Worm (Caenorhabditis elegans) whole organism, L1 larva: ENCODE data around the gene Y42G9A.2.

Experiments
- C16A3.4 ChIP-seq: fragments of 150-350 bp; optimal IDR thresholded peaks from 2 replicates; lab custom pipeline; 2014; ENCODE audit warnings: missing biosample characterization, missing genetic modification characterization
- aha-1 ChIP-seq: fragments of 150-350 bp; optimal IDR thresholded peaks from 2 replicates; lab custom pipeline; 2014; ENCODE audit warnings: missing biosample characterization, missing genetic modification characterization
- aly-2 ChIP-seq: fragments of 150-350 bp; optimal IDR thresholded peaks from 2 replicates; lab custom pipeline; 2014; ENCODE audit warnings: missing biosample characterization, missing genetic modification characterization
- blmp-1 ChIP-seq: fragments of 150-350 bp; optimal IDR thresholded peaks from 2 replicates; lab custom pipeline; 2014; ENCODE audit warnings: missing biosample characterization, missing genetic modification characterization
- ceh-63 ChIP-seq: fragments of 200-800 bp; sonication (Bioruptor generic); optimal IDR thresholded peaks from 2 replicates; lab custom pipeline; 2018; ENCODE audit warnings: mild to moderate bottlenecking, missing genetic modification characterization, missing compliant biosample characterization
- ceh-82 ChIP-seq, 3 experiments: fragments of 150-350 bp in 1 of 3; sonication (generic microtip) in 2 of 3; optimal IDR thresholded peaks; 2 replicates each; lab custom pipeline; 2014 to 2017; ENCODE audit warnings: missing biosample characterization in 3 of 3, missing genetic modification characterization in 3 of 3
- ceh-88 ChIP-seq: fragments of 200-800 bp; sonication (Bioruptor generic); IDR thresholded peaks from 2 replicates; pipeline ENCODE4 v1.3.6; 2022; ENCODE audit warnings: missing genetic modification characterization, missing compliant biosample characterization
- ceh-90 ChIP-seq: sonication (generic microtip); optimal IDR thresholded peaks from 2 replicates; lab custom pipeline; 2016; ENCODE audit warnings: missing genetic modification characterization, missing compliant biosample characterization
- dpl-1 ChIP-seq, 3 experiments: fragments of 150-350 bp in 2 of 3; sonication (generic microtip) in 1 of 3; optimal IDR thresholded peaks; 2 replicates each; lab custom pipeline; 2014 to 2017; ENCODE audit warnings: missing biosample characterization in 3 of 3, missing genetic modification characterization in 3 of 3, missing genetic modification reagents in 3 of 3
- dsc-1 ChIP-seq: sonication (generic microtip); optimal IDR thresholded peaks from 2 replicates; lab custom pipeline; 2016; ENCODE audit warnings: mild to moderate bottlenecking, missing genetic modification characterization, missing compliant biosample characterization
- efl-1 ChIP-seq, 4 experiments: fragments of 150-350 bp; optimal IDR thresholded peaks in 3 of 4; peaks in 1 of 4; 1 replicate in 1 of 4; 2 replicates in 3 of 4; lab custom pipeline; 2014; ENCODE audit warnings: missing biosample characterization in 2 of 4, missing genetic modification characterization in 2 of 4, missing genetic modification reagents in 2 of 4
- elt-2 ChIP-seq: sonication (generic microtip); optimal IDR thresholded peaks from 2 replicates; lab custom pipeline; 2016; ENCODE audit warnings: missing genetic modification characterization, mild to moderate bottlenecking, inconsistent platforms, missing compliant biosample characterization, missing genetic modification reagents
- elt-3 ChIP-seq, 6 experiments: fragments of 150-350 bp in 1 of 6; sonication (generic microtip); optimal IDR thresholded peaks; 2 replicates each; lab custom pipeline; 2017 to 2018; ENCODE audit warnings: missing biosample characterization in 6 of 6, missing genetic modification characterization in 6 of 6, inconsistent platforms in 1 of 6
- fos-1 ChIP-seq: fragments of 150-350 bp; optimal IDR thresholded peaks from 2 replicates; lab custom pipeline; 2014; ENCODE audit warnings: missing biosample characterization, missing genetic modification characterization
- grh-1 ChIP-seq: fragments of 200-800 bp; sonication (Bioruptor generic); IDR thresholded peaks from 2 replicates; pipeline ENCODE4 v1.3.6; 2022; ENCODE audit warnings: missing genetic modification reagents, missing genetic modification characterization, missing compliant biosample characterization
- hlh-4 ChIP-seq: sonication (generic microtip); optimal IDR thresholded peaks from 2 replicates; lab custom pipeline; 2016; ENCODE audit warnings: mild to moderate bottlenecking, missing genetic modification characterization, missing compliant biosample characterization
- irx-1 ChIP-seq: sonication (generic microtip); optimal IDR thresholded peaks from 2 replicates; lab custom pipeline; 2016; ENCODE audit warnings: missing genetic modification characterization, missing compliant biosample characterization
- lin-14 ChIP-seq: fragments of 200-800 bp; sonication (Bioruptor generic); optimal IDR thresholded peaks from 2 replicates; lab custom pipeline; 2018; ENCODE audit warnings: mild to moderate bottlenecking, missing genetic modification characterization, moderate library complexity, missing compliant biosample characterization
- lin-35 ChIP-seq, 2 experiments: fragments of 150-350 bp; optimal IDR thresholded peaks; 2 replicates each; lab custom pipeline; 2014; ENCODE audit warnings: missing biosample characterization in 2 of 2, missing genetic modification characterization in 2 of 2, missing genetic modification reagents in 2 of 2
- lin-39 ChIP-seq: fragments of 150-350 bp; optimal IDR thresholded peaks from 2 replicates; lab custom pipeline; 2014; ENCODE audit warnings: missing biosample characterization, missing genetic modification reagents, missing genetic modification characterization
- lsy-2 ChIP-seq, 2 experiments: fragments of 150-350 bp; optimal IDR thresholded peaks; 2 replicates each; lab custom pipeline; 2014; ENCODE audit warnings: missing biosample characterization in 2 of 2, missing genetic modification characterization in 2 of 2
- mdl-1 ChIP-seq, 2 experiments: fragments of 150-350 bp; optimal IDR thresholded peaks; 2 replicates each; lab custom pipeline; 2014 to 2017; ENCODE audit warnings: missing biosample characterization in 2 of 2, missing genetic modification characterization in 2 of 2, inconsistent platforms in 1 of 2
- mep-1 ChIP-seq: fragments of 150-350 bp; optimal IDR thresholded peaks from 2 replicates; lab custom pipeline; 2014; ENCODE audit warnings: missing biosample characterization, missing genetic modification characterization
- nhr-12 ChIP-seq: sonication (generic microtip); optimal IDR thresholded peaks from 2 replicates; lab custom pipeline; 2017; ENCODE audit warnings: missing biosample characterization, missing genetic modification characterization
- nhr-20 ChIP-seq: sonication (generic microtip); optimal IDR thresholded peaks from 2 replicates; lab custom pipeline; 2016; ENCODE audit warnings: mild to moderate bottlenecking, missing genetic modification characterization, missing compliant biosample characterization
- nhr-71 ChIP-seq: sonication (generic microtip); optimal IDR thresholded peaks from 2 replicates; lab custom pipeline; 2016; ENCODE audit warnings: mild to moderate bottlenecking, missing genetic modification characterization, moderate library complexity, missing compliant biosample characterization
- nhr-84 ChIP-seq: sonication (generic microtip); optimal IDR thresholded peaks from 2 replicates; lab custom pipeline; 2017; ENCODE audit warnings: missing biosample characterization, missing genetic modification characterization
- nhr-85 ChIP-seq: sonication (generic microtip); peaks from one replicate; lab custom pipeline; 2016; ENCODE audit warnings: missing genetic modification characterization, inconsistent platforms, missing compliant biosample characterization
- nhr-90 ChIP-seq: sonication (generic microtip); optimal IDR thresholded peaks from 2 replicates; lab custom pipeline; 2016; ENCODE audit warnings: mild to moderate bottlenecking, missing genetic modification characterization, missing compliant biosample characterization; ENCODE audit not compliant: poor library complexity
- pag-3 ChIP-seq: sonication (generic microtip); optimal IDR thresholded peaks from 2 replicates; lab custom pipeline; 2017; ENCODE audit warnings: missing genetic modification characterization, mild to moderate bottlenecking, missing compliant biosample characterization, antibody characterized with exemption, borderline replicate concordance; ENCODE audit not compliant: insufficient read depth
- pax-3 ChIP-seq: fragments of 200-800 bp; sonication (Bioruptor generic); optimal IDR thresholded peaks from 2 replicates; lab custom pipeline; 2018; ENCODE audit warnings: mild to moderate bottlenecking, missing genetic modification characterization, moderate library complexity, missing compliant biosample characterization
- pqm-1 ChIP-seq: sonication (generic microtip); optimal IDR thresholded peaks from 3 replicates; lab custom pipeline; 2017; ENCODE audit warnings: missing biosample characterization, missing genetic modification characterization
- rnt-1 ChIP-seq: sonication (generic microtip); optimal IDR thresholded peaks from 2 replicates; lab custom pipeline; 2016; ENCODE audit warnings: mild to moderate bottlenecking, missing genetic modification characterization, moderate library complexity, missing compliant biosample characterization
- skn-1 ChIP-seq: fragments of 150-350 bp; optimal IDR thresholded peaks from 2 replicates; lab custom pipeline; 2014; ENCODE audit warnings: missing biosample characterization, missing genetic modification characterization
- sox-4 ChIP-seq: sonication (generic microtip); optimal IDR thresholded peaks from 2 replicates; lab custom pipeline; 2016; ENCODE audit warnings: missing genetic modification characterization, missing compliant biosample characterization
- sptf-1 ChIP-seq: fragments of 150-350 bp; optimal IDR thresholded peaks from 2 replicates; lab custom pipeline; 2014; ENCODE audit warnings: missing biosample characterization, missing genetic modification characterization
- sup-37 ChIP-seq: fragments of 200-800 bp; sonication (Bioruptor generic); optimal IDR thresholded peaks from 2 replicates; lab custom pipeline; 2018; ENCODE audit warnings: mild to moderate bottlenecking, missing genetic modification characterization, missing compliant biosample characterization
- swsn-7 ChIP-seq: sonication (generic microtip); optimal IDR thresholded peaks from 2 replicates; lab custom pipeline; 2016; ENCODE audit warnings: missing genetic modification characterization, missing compliant biosample characterization
- tbx-2 ChIP-seq: sonication (generic microtip); optimal IDR thresholded peaks from 2 replicates; lab custom pipeline; 2016; ENCODE audit warnings: missing genetic modification characterization, missing compliant biosample characterization
- unc-30 ChIP-seq: sonication (generic microtip); optimal IDR thresholded peaks from 2 replicates; lab custom pipeline; 2017; ENCODE audit warnings: missing biosample characterization, missing genetic modification characterization
- unc-62 ChIP-seq: fragments of 150-350 bp; optimal IDR thresholded peaks from 2 replicates; lab custom pipeline; 2014; ENCODE audit warnings: missing biosample characterization, missing genetic modification reagents, missing genetic modification characterization
- unc-98 ChIP-seq: fragments of 200-800 bp; sonication (Bioruptor generic); IDR thresholded peaks from 2 replicates; pipeline ENCODE4 v1.3.6; 2022; ENCODE audit warnings: missing genetic modification characterization, missing compliant biosample characterization
- vab-15 ChIP-seq: sonication (generic microtip); optimal IDR thresholded peaks from 2 replicates; lab custom pipeline; 2017; ENCODE audit warnings: missing genotype, mild to moderate bottlenecking, missing genetic modification characterization, missing compliant biosample characterization
- xbp-1 ChIP-seq: sonication (generic microtip); optimal IDR thresholded peaks from 2 replicates; lab custom pipeline; 2016; ENCODE audit warnings: missing genetic modification characterization, missing compliant biosample characterization
- ztf-11 ChIP-seq, 2 experiments: sonication (generic microtip); optimal IDR thresholded peaks; 2 replicates each; lab custom pipeline; 2016 to 2017; ENCODE audit warnings: missing genetic modification characterization in 2 of 2, missing biosample characterization in 1 of 2, missing compliant biosample characterization in 1 of 2

Y42G9A.2 gene

ce11 chrIII:6166634-6167033, 18.6 kb downstream of the Y42G9A.2 start:
- TF ChIP-seq swsn-7 (no peak), sup-37 (GFP tag; lab: Kevin White, UChicago) (no peak), unc-30 (no peak), tbx-2 (tag; lab: Kevin White, UChicago) (no peak), elt-2 (no peak), dpl-1 (GFP tag; optimal IDR thresholded peaks at IDR 0.05; lab: Kevin White, UChicago) (no peak), lsy-2 (tag; optimal IDR thresholded peaks at IDR 0.05; lab: Kevin White, UChicago) (no peak), vab-15 (tag; lab: Kevin White, UChicago) (no peak), nhr-71 (no peak)

- no peak for TF ChIP-seq efl-1 (optimal IDR thresholded peaks at IDR 0.05; lab: Kevin White, UChicago)
- peak in 1 of 2 experiments; percentile 26 for TF ChIP-seq efl-1 (GFP tag; optimal IDR thresholded peaks at IDR 0.05 in 1 of 2; lab: Kevin White, UChicago)
- peak; percentile 8 for TF ChIP-seq lin-14
- peak in 1 of 2 experiments; percentile 45 for TF ChIP-seq lin-35 (GFP tag; optimal IDR thresholded peaks at IDR 0.05; lab: Kevin White, UChicago)
- TF ChIP-seq irx-1 (tag; lab: Kevin White, UChicago): no peak
- TF ChIP-seq C16A3.4 (tag; lab: Kevin White, UChicago): peak; percentile 1
- peak; percentile 7 for TF ChIP-seq mep-1 (tag; lab: Kevin White, UChicago)
Measured at ce11 chrIII:6168497-6169227, 20.7 kb downstream of the Y42G9A.2 start, which contains the start of gene efk-1. efk-1 (minus strand) TSS chrIII:6168547.

ce11 chrIII:6170038-6170437, 22.1 kb downstream of the Y42G9A.2 start:
- TF ChIP-seq irx-1 (tag; lab: Kevin White, UChicago): no peak
- TF ChIP-seq lin-14: peak; percentile 84
- no peak for TF ChIP-seq sox-4 (tag; lab: Kevin White, UChicago)
- TF ChIP-seq aha-1: no peak
- peak in 2 of 3 experiments; percentile 5 to 67 for TF ChIP-seq ceh-82 (tag; optimal IDR thresholded peaks at IDR 0.05; lab: Kevin White, UChicago)
- TF ChIP-seq unc-98 (GFP tag; lab: Robert Waterston, UW): no peak
- no peak for TF ChIP-seq ztf-11 (tag; optimal IDR thresholded peaks at IDR 0.05; lab: Kevin White, UChicago)
- TF ChIP-seq hlh-4 (tag; lab: Kevin White, UChicago): no peak
- TF ChIP-seq ceh-90 (tag; lab: Kevin White, UChicago): no peak
- TF ChIP-seq mdl-1 (tag; optimal IDR thresholded peaks at IDR 0.05; lab: Kevin White, UChicago): no peak
- TF ChIP-seq ceh-63 (GFP tag; lab: Kevin White, UChicago): no peak
- no peak for TF ChIP-seq sup-37 (GFP tag; lab: Kevin White, UChicago)
- no peak for TF ChIP-seq lin-39 (tag; lab: Kevin White, UChicago)
- peak; percentile 10 for TF ChIP-seq dsc-1 (tag; lab: Kevin White, UChicago)
- no peak for TF ChIP-seq nhr-84 (tag; lab: Kevin White, UChicago)
- peak; percentile 3 for TF ChIP-seq xbp-1 (tag; lab: Kevin White, UChicago)
- peak in 1 of 3 experiments; percentile 26 for TF ChIP-seq dpl-1 (GFP tag; optimal IDR thresholded peaks at IDR 0.05; lab: Kevin White, UChicago)
- TF ChIP-seq skn-1 (tag; lab: Kevin White, UChicago): peak; percentile 29
- no peak for TF ChIP-seq pax-3 (tag; lab: Kevin White, UChicago)
- TF ChIP-seq rnt-1 (tag; lab: Kevin White, UChicago): peak; percentile 70
- TF ChIP-seq nhr-90 (tag; lab: Kevin White, UChicago): no peak
- no peak for TF ChIP-seq nhr-12 (tag; lab: Kevin White, UChicago)
- peak; percentile 43 to 56 for TF ChIP-seq lsy-2 (tag; optimal IDR thresholded peaks at IDR 0.05; lab: Kevin White, UChicago)
- TF ChIP-seq lin-35 (GFP tag; optimal IDR thresholded peaks at IDR 0.05; lab: Kevin White, UChicago): peak in 1 of 2 experiments; percentile 34
- TF ChIP-seq ceh-88 (GFP tag; lab: Robert Waterston, UW): no peak
- TF ChIP-seq nhr-71: peak; percentile 72
- TF ChIP-seq efl-1 (optimal IDR thresholded peaks at IDR 0.05; lab: Kevin White, UChicago): peak; percentile 25 to 30
- TF ChIP-seq efl-1 (GFP tag; optimal IDR thresholded peaks at IDR 0.05 in 1 of 2; lab: Kevin White, UChicago): peak; percentile 8 to 29
- TF ChIP-seq grh-1 (GFP tag; lab: Robert Waterston, UW): no peak
- TF ChIP-seq blmp-1 (tag; lab: Kevin White, UChicago): peak; percentile 85
- TF ChIP-seq unc-62 (GFP tag; lab: Kevin White, UChicago): no peak
- TF ChIP-seq nhr-20 (tag; lab: Kevin White, UChicago): peak; percentile 60
- peak; percentile 2 for TF ChIP-seq aly-2 (tag; lab: Kevin White, UChicago)
- no peak for TF ChIP-seq pqm-1 (tag; lab: Kevin White, UChicago)
- TF ChIP-seq fos-1 (tag; lab: Kevin White, UChicago): peak; percentile 25
- TF ChIP-seq elt-3 (tag; optimal IDR thresholded peaks at IDR 0.05; lab: Kevin White, UChicago): no peak
- TF ChIP-seq swsn-7: peak; percentile 40
- peak; percentile 67 for TF ChIP-seq nhr-85
- TF ChIP-seq pag-3 (tag; lab: Kevin White, UChicago): no peak
- TF ChIP-seq sptf-1 (tag; lab: Kevin White, UChicago): no peak
- TF ChIP-seq C16A3.4 (tag; lab: Kevin White, UChicago): no peak
